Fruit fly (Drosophila melanogaster): Measurements from ENCODE around the gene dl.

Gene dl

dm6 chr2L:17497108-17497507 lies 46.9 kb upstream of the dl start, which contains the start of gene qua (continued):
- TF ChIP-seq CTCF (GFP tag; optimal IDR thresholded peaks at IDR 0.05), result no peak
- TF ChIP-seq CG34224 (GFP tag; IDR thresholded peaks at IDR 0.05; ENCODE audit: partially characterized antibody), result no peak
- TF ChIP-seq ash1 (GFP tag; optimal IDR thresholded peaks at IDR 0.05), result no peak
- peak; percentile 3 for TF ChIP-seq CG14710 (tag; optimal IDR thresholded peaks at IDR 0.05)
- TF ChIP-seq prd (optimal IDR thresholded peaks at IDR 0.05), result no peak
- peak; percentile 4; the same call in 1 of the 3 replicates for TF ChIP-seq prd (GFP tag; IDR thresholded peaks at IDR 0.05)
- TF ChIP-seq Rfx (GFP tag; IDR thresholded peaks at IDR 0.05), result no peak
- TF ChIP-seq dimm (GFP tag; IDR thresholded peaks at IDR 0.05), result no peak
- no peak for TF ChIP-seq Opbp (GFP tag; IDR thresholded peaks at IDR 0.05; ENCODE audit: partially characterized antibody)
- TF ChIP-seq CG10431 (GFP tag; optimal IDR thresholded peaks at IDR 0.05), result peak; percentile 31
- TF ChIP-seq bowl (GFP tag; IDR thresholded peaks at IDR 0.05), result no peak
- TF ChIP-seq Hmx (GFP tag; optimal IDR thresholded peaks at IDR 0.05), result no peak
- no peak for TF ChIP-seq Side (GFP tag; optimal IDR thresholded peaks at IDR 0.05)
- peak; percentile 5 for TF ChIP-seq CG1603 (tag; optimal IDR thresholded peaks at IDR 0.05)
- no peak for TF ChIP-seq CG7987 (GFP tag; optimal IDR thresholded peaks at IDR 0.05)
- peak; percentile 30 for TF ChIP-seq CG18262 (tag; optimal IDR thresholded peaks at IDR 0.05)
- peak in 1 of 2 experiments; percentile 74 for TF ChIP-seq Hr78 (GFP tag; optimal IDR thresholded peaks at IDR 0.05)
- no peak for TF ChIP-seq ewg (GFP tag; optimal IDR thresholded peaks at IDR 0.05)
- TF ChIP-seq slp2 (GFP tag; optimal IDR thresholded peaks at IDR 0.05), result no peak
- TF ChIP-seq CG2712 (tag; optimal IDR thresholded peaks at IDR 0.05), result no peak
- TF ChIP-seq Bgb (GFP tag; IDR thresholded peaks at IDR 0.05; ENCODE audit: partially characterized antibody), result no peak
- TF ChIP-seq ro (GFP tag; IDR thresholded peaks at IDR 0.05), result no peak
- peak; percentile 43 for TF ChIP-seq cg (GFP tag; optimal IDR thresholded peaks at IDR 0.05)
- no peak for TF ChIP-seq gro (GFP tag; optimal IDR thresholded peaks at IDR 0.05)
- no peak for TF ChIP-seq CG9727 (GFP tag; optimal IDR thresholded peaks at IDR 0.05)
- TF ChIP-seq sna (GFP tag; IDR thresholded peaks at IDR 0.05; ENCODE audit: partially characterized antibody), result no peak
- TF ChIP-seq Aef1 (GFP tag; IDR thresholded peaks at IDR 0.05), result no peak
- TF ChIP-seq Lpt (GFP tag; optimal IDR thresholded peaks at IDR 0.05), result no peak
- no peak for TF ChIP-seq Max (GFP tag; optimal IDR thresholded peaks at IDR 0.05)
- no peak for TF ChIP-seq fu2 (GFP tag; optimal IDR thresholded peaks at IDR 0.05)
- TF ChIP-seq CG14667 (GFP tag; IDR thresholded peaks at IDR 0.05), result no peak
- TF ChIP-seq TFAM (GFP tag; optimal IDR thresholded peaks at IDR 0.05), result no peak
- no peak for TF ChIP-seq stc (GFP tag; IDR thresholded peaks at IDR 0.05)
- TF ChIP-seq ATbp (GFP tag; optimal IDR thresholded peaks at IDR 0.05), result no peak
- TF ChIP-seq CG32532 (GFP tag; IDR thresholded peaks at IDR 0.05), result no peak
- peak; percentile 16 for TF ChIP-seq Med (GFP tag)
- peak; percentile 33 for TF ChIP-seq D19B (GFP tag; optimal IDR thresholded peaks at IDR 0.05)
- TF ChIP-seq CG6254 (GFP tag; optimal IDR thresholded peaks at IDR 0.05), result no peak
- TF ChIP-seq CG13123 (GFP tag; optimal IDR thresholded peaks at IDR 0.05), result no peak
- TF ChIP-seq Hr51 (GFP tag; optimal IDR thresholded peaks at IDR 0.05), result no peak
- no peak for TF ChIP-seq jing (GFP tag; optimal IDR thresholded peaks at IDR 0.05)
- peak; percentile 10 for TF ChIP-seq zen (tag; optimal IDR thresholded peaks at IDR 0.05)
- TF ChIP-seq twi (tag; optimal IDR thresholded peaks at IDR 0.05), result no peak
- no peak for TF ChIP-seq CG2199 (GFP tag; IDR thresholded peaks at IDR 0.05)
